In genomic region chr2L:9187524-9187923, dm6 we compare ENCODE assay signal across 4 fruit fly cellular contexts.
TF ChIP-seq lines count a peak whose summit lies in the region.

No protein-coding gene starts in this region.

- no peak for TF ChIP-seq CTCF in whole organism, embryonic (GFP tag; optimal IDR thresholded peaks at IDR 0.05; lab: Kevin White, UChicago)

TF ChIP-seq in whole organism, adult, 20 proteins besides CTCF, POLR2A, EP300 and RAD21:
- TF ChIP-seq ovo (GFP tag; optimal IDR thresholded peaks at IDR 0.05; lab: Kevin White, UChicago) (no peak), tj (GFP tag; optimal IDR thresholded peaks at IDR 0.05; lab: Kevin White, UChicago) (peak; percentile 18)

TF ChIP-seq in whole organism, embryonic, 481 proteins besides CTCF, POLR2A, EP300 and RAD21 (continues in another document):
- TF ChIP-seq bsh (GFP tag; optimal IDR thresholded peaks at IDR 0.05; lab: Kevin White, UChicago) (no peak), CG11085 (GFP tag; IDR thresholded peaks at IDR 0.05; lab: Robert Waterston, UW) (no peak), BtbVII (GFP tag; optimal IDR thresholded peaks at IDR 0.05; lab: Kevin White, UChicago) (peak; percentile 12), Hmr (GFP tag; optimal IDR thresholded peaks at IDR 0.05; lab: Kevin White, UChicago) (peak; percentile 26), Rx (GFP tag; IDR thresholded peaks at IDR 0.05; lab: Robert Waterston, UW) (no peak), CG1233 (GFP tag; optimal IDR thresholded peaks at IDR 0.05; lab: Kevin White, UChicago) (no peak), lbe (GFP tag; optimal IDR thresholded peaks at IDR 0.05; lab: Kevin White, UChicago) (peak; percentile 4), CHES-1-like (GFP tag; optimal IDR thresholded peaks at IDR 0.05; lab: Kevin White, UChicago) (no peak), CG11695 (GFP tag; IDR thresholded peaks at IDR 0.05; lab: Robert Waterston, UW) (0 out of 3 replicates have a peak, but pooled peaks have one; percentile 38), Rfx (GFP tag; IDR thresholded peaks at IDR 0.05; lab: Robert Waterston, UW) (no peak), otp (GFP tag; IDR thresholded peaks at IDR 0.05; lab: Robert Waterston, UW) (no peak), zfh1 (GFP tag; IDR thresholded peaks at IDR 0.05; lab: Robert Waterston, UW) (no peak), NC2β (GFP tag; optimal IDR thresholded peaks at IDR 0.05; lab: Kevin White, UChicago) (no peak), dimm (GFP tag; IDR thresholded peaks at IDR 0.05; lab: Robert Waterston, UW) (no peak), CG3407 (GFP tag; optimal IDR thresholded peaks at IDR 0.05; lab: Kevin White, UChicago) (no peak), knrl (GFP tag; IDR thresholded peaks at IDR 0.05; lab: Robert Waterston, UW; ENCODE audit: partially characterized antibody) (no peak), amos (GFP tag; IDR thresholded peaks at IDR 0.05; lab: Robert Waterston, UW; ENCODE audit: partially characterized antibody) (no peak), CG9797 (GFP tag; optimal IDR thresholded peaks at IDR 0.05; lab: Kevin White, UChicago) (no peak), CG33213 (GFP tag; optimal IDR thresholded peaks at IDR 0.05; lab: Kevin White, UChicago) (no peak), fru (optimal IDR thresholded peaks at IDR 0.05; lab: Kevin White, UChicago) (no peak), CG30431 (GFP tag; optimal IDR thresholded peaks at IDR 0.05; lab: Kevin White, UChicago) (no peak), CG13287 (GFP tag; IDR thresholded peaks at IDR 0.05; lab: Robert Waterston, UW; ENCODE audit: partially characterized antibody) (no peak), CG10543 (GFP tag; optimal IDR thresholded peaks at IDR 0.05; lab: Kevin White, UChicago) (peak; percentile 18), CG3163 (GFP tag; optimal IDR thresholded peaks at IDR 0.05; lab: Kevin White, UChicago) (no peak), toy (GFP tag; IDR thresholded peaks at IDR 0.05; lab: Robert Waterston, UW) (no peak), CG2120 (GFP tag; optimal IDR thresholded peaks at IDR 0.05; lab: Kevin White, UChicago) (peak; percentile 11), Atf6 (GFP tag; IDR thresholded peaks at IDR 0.05; lab: Robert Waterston, UW) (0 out of 2 replicates have a peak, but pooled peaks have one; percentile 14), Myb (GFP tag; optimal IDR thresholded peaks at IDR 0.05; lab: Kevin White, UChicago) (no peak), Vsx1 (GFP tag; optimal IDR thresholded peaks at IDR 0.05; lab: Kevin White, UChicago) (no peak), so (GFP tag; IDR thresholded peaks at IDR 0.05; lab: Robert Waterston, UW) (0 out of 3 replicates have a peak, but pooled peaks have one; percentile 14)

TF ChIP-seq in whole organism, prepupa, 60 proteins besides CTCF, POLR2A, EP300 and RAD21:
- TF ChIP-seq fd59A (GFP tag; optimal IDR thresholded peaks at IDR 0.05; lab: Kevin White, UChicago), result no peak
- no peak for TF ChIP-seq Smox (GFP tag; optimal IDR thresholded peaks at IDR 0.05; lab: Kevin White, UChicago)
- TF ChIP-seq salr (GFP tag; optimal IDR thresholded peaks at IDR 0.05; lab: Kevin White, UChicago), result no peak
- no peak for TF ChIP-seq CG8119 (GFP tag; IDR thresholded peaks at IDR 0.05; lab: Robert Waterston, UW)
- TF ChIP-seq Eip78C (GFP tag; lab: Kevin White, UChicago), result peak; percentile 58
- TF ChIP-seq Eip75B (GFP tag; optimal IDR thresholded peaks at IDR 0.05; lab: Kevin White, UChicago), result peak; percentile 8
- TF ChIP-seq fkh (GFP tag; optimal IDR thresholded peaks at IDR 0.05; lab: Kevin White, UChicago), result peak; percentile 51
- no peak for TF ChIP-seq CG1621 (tag; optimal IDR thresholded peaks at IDR 0.05; lab: Kevin White, UChicago)
- TF ChIP-seq OdsH (GFP tag; optimal IDR thresholded peaks at IDR 0.05; lab: Kevin White, UChicago), result no peak
- no peak for TF ChIP-seq ss (GFP tag; optimal IDR thresholded peaks at IDR 0.05; lab: Kevin White, UChicago)
- TF ChIP-seq Blimp-1 (GFP tag; optimal IDR thresholded peaks at IDR 0.05; lab: Kevin White, UChicago), result no peak
- TF ChIP-seq Gug (GFP tag; IDR thresholded peaks at IDR 0.05; lab: Robert Waterston, UW), result no peak
- no peak for TF ChIP-seq CG31627 (GFP tag; optimal IDR thresholded peaks at IDR 0.05; lab: Kevin White, UChicago)
- no peak for TF ChIP-seq eg (GFP tag; IDR thresholded peaks at IDR 0.05; lab: Robert Waterston, UW)
- no peak for TF ChIP-seq spab (GFP tag; optimal IDR thresholded peaks at IDR 0.05; lab: Kevin White, UChicago)
- no peak for TF ChIP-seq acj6 (GFP tag; optimal IDR thresholded peaks at IDR 0.05; lab: Kevin White, UChicago)
- no peak for TF ChIP-seq net (GFP tag; optimal IDR thresholded peaks at IDR 0.05; lab: Kevin White, UChicago)

TF ChIP-seq in whole organism, wandering third instar larva, 38 proteins besides CTCF, POLR2A, EP300 and RAD21:
- TF ChIP-seq Mio (GFP tag; optimal IDR thresholded peaks at IDR 0.05; lab: Kevin White, UChicago) (no peak), Hr78 (GFP tag; optimal IDR thresholded peaks at IDR 0.05; lab: Kevin White, UChicago) (no peak), dmrt93B (GFP tag; optimal IDR thresholded peaks at IDR 0.05; lab: Kevin White, UChicago) (no peak), OdsH (GFP tag; optimal IDR thresholded peaks at IDR 0.05; lab: Kevin White, UChicago) (peak; percentile 8), br (GFP tag; optimal IDR thresholded peaks at IDR 0.05; lab: Kevin White, UChicago) (peak; percentile 24), GATAd (GFP tag; optimal IDR thresholded peaks at IDR 0.05; lab: Kevin White, UChicago) (no peak), Sp1 (GFP tag; optimal IDR thresholded peaks at IDR 0.05; lab: Kevin White, UChicago) (no peak), ey (GFP tag; optimal IDR thresholded peaks at IDR 0.05; lab: Kevin White, UChicago) (no peak), h (GFP tag; optimal IDR thresholded peaks at IDR 0.05; lab: Kevin White, UChicago) (peak; percentile 57), Dif (GFP tag; optimal IDR thresholded peaks at IDR 0.05; lab: Kevin White, UChicago; ENCODE audit: partially characterized antibody) (no peak), Rel (GFP tag; optimal IDR thresholded peaks at IDR 0.05; lab: Kevin White, UChicago) (no peak), Rel (tag; optimal IDR thresholded peaks at IDR 0.05; lab: Kevin White, UChicago) (no peak), woc (GFP tag; optimal IDR thresholded peaks at IDR 0.05; lab: Kevin White, UChicago) (no peak), jim (GFP tag; optimal IDR thresholded peaks at IDR 0.05; lab: Kevin White, UChicago) (no peak), CrebA (GFP tag; optimal IDR thresholded peaks at IDR 0.05; lab: Kevin White, UChicago; ENCODE audit: borderline replicate concordance) (peak; percentile 58), Myc (optimal IDR thresholded peaks at IDR 0.05; lab: Kevin White, UChicago) (no peak), CG32264 (GFP tag; optimal IDR thresholded peaks at IDR 0.05; lab: Kevin White, UChicago) (no peak), Abd-B (GFP tag; optimal IDR thresholded peaks at IDR 0.05; lab: Kevin White, UChicago) (no peak), dsf (GFP tag; optimal IDR thresholded peaks at IDR 0.05; lab: Kevin White, UChicago; ENCODE audit: borderline replicate concordance) (no peak), usp (GFP tag; optimal IDR thresholded peaks at IDR 0.05; lab: Kevin White, UChicago) (no peak), lola (GFP tag; optimal IDR thresholded peaks at IDR 0.05; lab: Kevin White, UChicago) (no peak), Hnf4 (GFP tag; optimal IDR thresholded peaks at IDR 0.05; lab: Kevin White, UChicago) (peak; percentile 40), rgr (GFP tag; optimal IDR thresholded peaks at IDR 0.05; lab: Kevin White, UChicago) (peak; percentile 17), pan (optimal IDR thresholded peaks at IDR 0.05; lab: Kevin White, UChicago) (no peak), tai (GFP tag; optimal IDR thresholded peaks at IDR 0.05; lab: Kevin White, UChicago) (peak; percentile 76), psq (GFP tag; optimal IDR thresholded peaks at IDR 0.05; lab: Kevin White, UChicago) (no peak), Jra (GFP tag; optimal IDR thresholded peaks at IDR 0.05; lab: Kevin White, UChicago) (no peak), HLH106 (tag; optimal IDR thresholded peaks at IDR 0.05; lab: Kevin White, UChicago) (no peak), Vsx2 (GFP tag; optimal IDR thresholded peaks at IDR 0.05; lab: Kevin White, UChicago; ENCODE audit: partially characterized antibody) (no peak), dl (GFP tag; optimal IDR thresholded peaks at IDR 0.05; lab: Kevin White, UChicago; ENCODE audit: insufficient read depth in 1 of 2, partially characterized antibody in 2 of 2) (no peak), Dfd (GFP tag; optimal IDR thresholded peaks at IDR 0.05; lab: Kevin White, UChicago) (no peak), sv (GFP tag; optimal IDR thresholded peaks at IDR 0.05; lab: Kevin White, UChicago) (no peak), foxo (GFP tag; optimal IDR thresholded peaks at IDR 0.05; lab: Kevin White, UChicago) (no peak), fru (GFP tag; optimal IDR thresholded peaks at IDR 0.05; lab: Kevin White, UChicago) (peak; percentile 17), N (GFP tag; optimal IDR thresholded peaks at IDR 0.05; lab: Kevin White, UChicago) (no peak), brk (GFP tag; optimal IDR thresholded peaks at IDR 0.05; lab: Kevin White, UChicago) (peak; percentile 16), CG9705 (GFP tag; optimal IDR thresholded peaks at IDR 0.05; lab: Kevin White, UChicago) (no peak), Hr83 (GFP tag; optimal IDR thresholded peaks at IDR 0.05; lab: Kevin White, UChicago; ENCODE audit: poor library complexity, severe bottlenecking) (no peak), sage (GFP tag; optimal IDR thresholded peaks at IDR 0.05; lab: Kevin White, UChicago) (no peak)
